Worm (Caenorhabditis elegans): Measurements from ENCODE around the gene T26E4.18.

ce11 chrV:15781086-15781485, 22.6 kb downstream of the T26E4.18 start, which contains the start of gene T26E4.2:
- TF ChIP-seq ama-1 (optimal IDR thresholded peaks at IDR 0.05), result no peak
- TF ChIP-seq tbx-37 (GFP tag; conservative IDR thresholded peaks at IDR 0.05), result no peak
- no peak for TF ChIP-seq scrt-1 (GFP tag; IDR thresholded peaks at IDR 0.05)
- no peak for TF ChIP-seq hmg-4 (GFP tag; optimal IDR thresholded peaks at IDR 0.05)
- no peak for TF ChIP-seq hmbx-1 (tag; optimal IDR thresholded peaks at IDR 0.05)
- TF ChIP-seq ets-7 (tag; optimal IDR thresholded peaks at IDR 0.05), result no peak
